Fruit fly (Drosophila melanogaster): ENCODE measurements around the gene dnd.
A peak's percentile ranks its signal among the peaks of the same experiment; 100 is the strongest.

Gene dnd

DNA sequence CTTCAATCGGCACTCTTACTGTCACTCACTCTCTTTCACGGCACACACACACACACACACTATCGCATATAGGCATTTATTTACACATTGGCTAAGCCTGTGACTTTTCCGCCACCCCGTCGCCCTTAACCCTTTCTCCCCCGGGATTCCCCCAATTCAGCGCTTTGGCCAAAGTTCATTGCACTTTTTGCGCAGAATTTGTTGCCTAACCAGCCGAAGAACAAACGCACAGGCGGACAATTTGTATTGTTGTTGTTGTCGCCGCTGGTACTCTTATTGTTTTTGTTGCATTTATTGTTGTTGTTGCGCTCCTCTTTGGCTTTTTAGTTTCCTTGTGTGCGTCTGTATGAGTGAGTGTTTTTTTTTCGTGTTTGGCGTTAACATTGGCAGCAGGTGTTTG is 11.6 kb upstream of the dnd start:
- no peak for TF ChIP-seq CG17186 (GFP tag; optimal IDR thresholded peaks at IDR 0.05)
- 0 out of 3 replicates have a peak, but pooled peaks have one; percentile 6 for TF ChIP-seq CG3726 (GFP tag; IDR thresholded peaks at IDR 0.05)
- peak; percentile 66 for TF ChIP-seq CG4360 (GFP tag; IDR thresholded peaks at IDR 0.05)

DNA sequence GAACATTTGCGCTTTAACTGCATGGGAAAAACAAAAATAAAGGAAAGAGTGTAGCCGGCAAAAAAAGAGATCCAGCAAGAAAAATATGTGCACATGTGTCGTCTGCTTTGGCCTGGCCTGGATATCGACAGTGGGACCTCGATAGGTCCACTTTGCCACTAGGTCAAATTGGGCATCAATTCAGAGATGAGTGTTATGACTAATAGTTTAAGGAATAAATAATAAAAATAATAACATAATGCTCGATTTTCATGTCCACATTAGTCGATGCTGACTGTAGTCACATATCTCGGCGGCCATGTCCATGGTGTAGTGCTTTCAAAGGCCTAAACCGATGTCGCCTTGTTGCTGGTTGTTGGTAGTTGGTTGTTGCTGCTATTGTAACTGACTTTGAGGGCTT is 10.4 kb upstream of the dnd start:
- TF ChIP-seq CG3407 (GFP tag; optimal IDR thresholded peaks at IDR 0.05) = no peak
- TF ChIP-seq ttk (GFP tag; IDR thresholded peaks at IDR 0.05) = peak; percentile 30; the same call in 1 of the 2 replicates
- TF ChIP-seq H15 (GFP tag; IDR thresholded peaks at IDR 0.05) = 0 out of 3 replicates have a peak, but pooled peaks have one; percentile 21
- TF ChIP-seq nom (GFP tag; optimal IDR thresholded peaks at IDR 0.05) = peak; percentile 95
- no peak for TF ChIP-seq CG17912 (GFP tag; optimal IDR thresholded peaks at IDR 0.05)
- no peak for TF ChIP-seq Max (GFP tag; optimal IDR thresholded peaks at IDR 0.05)
- no peak for TF ChIP-seq odd (GFP tag; optimal IDR thresholded peaks at IDR 0.05)
- TF ChIP-seq CG6272 (GFP tag; IDR thresholded peaks at IDR 0.05) = no peak
- peak; percentile 41; the same call in 1 of the 2 replicates for TF ChIP-seq slbo (GFP tag; IDR thresholded peaks at IDR 0.05)
- no peak for TF ChIP-seq cas (GFP tag; IDR thresholded peaks at IDR 0.05)
- no peak for TF ChIP-seq eve (GFP tag; optimal IDR thresholded peaks at IDR 0.05)
- no peak for TF ChIP-seq Spps (tag; optimal IDR thresholded peaks at IDR 0.05)
- TF ChIP-seq lbe (GFP tag; optimal IDR thresholded peaks at IDR 0.05) = peak; percentile 84
- TF ChIP-seq lmd (GFP tag; IDR thresholded peaks at IDR 0.05) = peak; percentile 24; the same call in 1 of the 2 replicates
- no peak for TF ChIP-seq exex (tag; optimal IDR thresholded peaks at IDR 0.05)
- TF ChIP-seq CG4424 (GFP tag; optimal IDR thresholded peaks at IDR 0.05) = no peak
- TF ChIP-seq grn (GFP tag; optimal IDR thresholded peaks at IDR 0.05) = no peak
- 0 out of 2 replicates have a peak, but pooled peaks have one; percentile 5 for TF ChIP-seq Ada2b (GFP tag; IDR thresholded peaks at IDR 0.05)
- no peak for TF ChIP-seq CG7556 (GFP tag; optimal IDR thresholded peaks at IDR 0.05)
- no peak for TF ChIP-seq CG16815 (GFP tag; optimal IDR thresholded peaks at IDR 0.05)
- TF ChIP-seq ci (GFP tag; IDR thresholded peaks at IDR 0.05) = 0 out of 3 replicates have a peak, but pooled peaks have one; percentile 11
- TF ChIP-seq Usf (GFP tag; optimal IDR thresholded peaks at IDR 0.05) = no peak
- TF ChIP-seq CG11093 (GFP tag; IDR thresholded peaks at IDR 0.05) = no peak
- TF ChIP-seq sd (tag; optimal IDR thresholded peaks at IDR 0.05) = no peak
- TF ChIP-seq Fer3 (tag; optimal IDR thresholded peaks at IDR 0.05) = no peak
- no peak for TF ChIP-seq CG15269 (tag; optimal IDR thresholded peaks at IDR 0.05)
- no peak for TF ChIP-seq wdn (GFP tag; IDR thresholded peaks at IDR 0.05)
- no peak for TF ChIP-seq CG31365 (tag; optimal IDR thresholded peaks at IDR 0.05)
- no peak for TF ChIP-seq her (GFP tag; optimal IDR thresholded peaks at IDR 0.05)
- TF ChIP-seq vfl (GFP tag; optimal IDR thresholded peaks at IDR 0.05) = no peak
- TF ChIP-seq mirr (GFP tag; optimal IDR thresholded peaks at IDR 0.05) = no peak
- TF ChIP-seq corto (GFP tag; optimal IDR thresholded peaks at IDR 0.05) = peak; percentile 61
- no peak for TF ChIP-seq CG14014 (GFP tag; IDR thresholded peaks at IDR 0.05)
- TF ChIP-seq bsh (GFP tag; optimal IDR thresholded peaks at IDR 0.05) = peak in 1 of 2 experiments; percentile 96
- TF ChIP-seq Drgx (GFP tag; IDR thresholded peaks at IDR 0.05) = peak; percentile 96
- no peak for TF ChIP-seq gsb-n (tag; optimal IDR thresholded peaks at IDR 0.05)
- no peak for TF ChIP-seq wor (GFP tag; IDR thresholded peaks at IDR 0.05)

Measured in whole organism, embryonic.